Fruit fly (Drosophila melanogaster) ovary, adult (tissue): ENCODE results near the gene Stim.

Experiments used
- CG17801 ChIP-seq: fragments of 200-800 bp; optimal IDR thresholded peaks from 2 replicates; lab custom pipeline; 2019; ENCODE audit warnings: missing biosample characterization, mild to moderate bottlenecking, missing genetic modification characterization, moderate library complexity; ENCODE audit not compliant: partially characterized antibody

Gene Stim

DNA sequence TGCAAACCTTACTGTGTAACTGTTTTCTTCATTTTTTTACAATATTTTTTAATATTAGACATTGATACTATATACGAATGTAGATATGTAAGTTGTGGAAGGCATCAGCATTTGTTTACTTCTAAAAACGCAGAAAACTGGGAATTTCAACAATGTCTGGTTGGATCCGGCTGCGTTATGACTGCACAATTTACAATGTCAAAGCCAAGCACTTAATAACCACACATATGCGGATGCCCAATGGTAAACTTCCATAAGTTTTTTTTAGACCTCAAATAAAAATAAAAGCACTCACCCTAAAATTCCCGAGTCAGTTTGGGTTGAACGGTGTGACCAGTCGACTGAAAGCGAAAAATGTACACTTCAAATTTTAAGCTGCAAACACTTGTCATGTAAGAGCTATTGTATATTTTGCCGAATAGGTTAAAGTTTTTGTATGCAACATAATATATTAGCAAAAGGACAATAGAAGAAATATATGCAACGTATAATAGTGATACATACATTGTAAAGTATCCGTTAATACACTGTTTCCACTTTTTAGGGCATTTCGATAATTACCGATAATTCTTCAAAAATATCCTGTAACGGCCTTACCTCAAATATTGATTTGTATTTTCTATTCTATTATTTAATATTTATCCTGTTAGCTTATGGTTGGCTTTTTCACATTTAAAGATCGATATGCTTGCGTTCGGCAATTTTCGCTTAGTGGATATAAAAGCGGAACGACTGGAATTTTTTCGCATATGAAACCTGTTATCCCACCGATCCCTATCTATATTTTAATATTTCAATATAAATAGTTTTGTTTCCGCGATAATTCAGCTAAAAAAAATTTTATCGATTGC lies at the start of gene Stim:
Gene Stim (minus strand): TSS at position 347 of the 851 bp plus-strand sequence.
- TF ChIP-seq CG17801 (GFP tag; lab: Kevin White, UChicago) = no peak

DNA sequence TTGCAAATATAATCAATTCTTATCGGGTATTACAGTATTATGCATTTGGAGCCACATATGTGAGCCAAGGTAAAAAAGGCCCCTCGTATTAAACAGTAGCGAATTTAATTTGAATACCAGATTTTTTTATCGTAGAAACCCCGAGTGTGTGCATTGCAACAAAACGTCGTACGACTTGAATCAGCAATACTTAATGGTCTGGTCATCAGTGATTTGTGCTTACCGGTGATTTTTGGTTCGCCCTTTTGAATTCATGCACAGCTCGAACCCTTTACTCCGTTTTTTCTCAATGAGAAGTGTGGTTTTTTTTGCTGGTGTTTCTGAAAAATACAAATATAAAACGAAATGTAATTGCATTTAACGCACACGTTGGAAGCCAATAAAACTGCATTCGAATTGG lies 49.4 kb upstream of the Stim start:
- TF ChIP-seq CG17801 (GFP tag; lab: Kevin White, UChicago) = no peak

DNA sequence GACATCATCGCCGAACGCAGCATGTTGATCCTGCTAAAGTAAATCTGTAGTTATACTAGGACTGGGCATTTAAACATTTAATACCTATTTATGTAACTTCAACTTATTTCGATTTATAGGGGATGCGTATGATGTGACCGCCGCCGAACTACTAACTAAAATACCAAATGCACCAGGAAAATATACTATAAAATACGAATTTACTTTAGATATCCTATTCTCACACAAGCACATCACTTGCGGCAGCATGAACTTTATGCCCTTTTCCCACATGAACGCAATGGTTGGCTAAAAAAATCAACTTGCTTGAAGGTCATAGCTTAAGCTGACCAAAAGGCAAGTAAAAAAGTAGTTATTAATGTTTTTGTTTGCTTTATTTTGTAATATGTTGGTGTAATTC lies 46.4 kb upstream of the Stim start, which contains the start of gene ND-20:
Gene ND-20 (minus strand): TSS at position 155 of the 400 bp plus-strand sequence.
- no peak for TF ChIP-seq CG17801 (GFP tag; lab: Kevin White, UChicago)

DNA sequence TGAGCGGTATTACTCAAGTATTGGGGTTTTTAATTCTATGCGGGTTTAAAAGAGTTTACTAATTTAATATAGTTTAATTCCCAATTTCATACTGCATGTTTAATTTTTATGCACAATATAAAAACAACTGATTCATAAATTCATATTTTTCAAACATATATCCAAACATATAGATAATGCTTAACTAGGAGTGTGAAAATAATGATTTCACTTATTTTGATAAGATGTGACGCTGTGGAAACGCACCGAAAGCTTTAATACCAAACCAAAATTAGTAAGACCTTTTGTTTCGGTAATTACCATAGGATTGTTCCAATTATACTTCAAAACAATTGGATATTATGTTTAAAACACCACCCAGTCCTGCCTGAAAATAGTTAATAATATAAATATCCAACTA lies 43.2 kb upstream of the Stim start, which contains the start of gene Slc25A46a:
Gene Slc25A46a (plus strand): TSS at position 272 of the 400 bp plus-strand sequence.
- no peak for TF ChIP-seq CG17801 (GFP tag; lab: Kevin White, UChicago)

DNA sequence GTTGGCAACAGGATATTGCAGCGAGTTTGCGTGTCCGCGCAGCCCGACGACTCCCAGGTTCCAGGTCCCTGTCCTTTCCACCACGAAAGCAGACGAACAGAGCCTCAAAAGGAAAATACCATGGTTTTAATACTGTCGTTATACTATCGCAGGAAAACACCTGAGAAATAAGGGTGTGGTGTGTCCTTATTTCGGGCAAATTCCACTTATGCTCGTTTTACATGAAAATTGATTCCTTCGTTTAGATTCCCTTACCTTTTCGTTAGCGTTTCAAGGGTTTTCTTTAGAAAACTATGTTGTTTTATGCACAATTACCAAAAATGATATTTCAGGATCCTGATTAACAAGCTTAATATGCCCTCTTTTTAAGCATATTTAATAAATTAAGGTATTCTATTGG lies 42.6 kb upstream of the Stim start, which contains the start of gene Cep164:
Gene Cep164 (minus strand): TSS at position 101 of the 400 bp plus-strand sequence.
- TF ChIP-seq CG17801 (GFP tag; lab: Kevin White, UChicago) = no peak

dm6 chrX:15976568-15976967 lies 36.3 kb upstream of the Stim start, which contains the start of gene CG42766:
Gene CG42766, plus strand, starts transcription at chrX:15976868.
- no peak for TF ChIP-seq CG17801 (GFP tag; lab: Kevin White, UChicago)

DNA sequence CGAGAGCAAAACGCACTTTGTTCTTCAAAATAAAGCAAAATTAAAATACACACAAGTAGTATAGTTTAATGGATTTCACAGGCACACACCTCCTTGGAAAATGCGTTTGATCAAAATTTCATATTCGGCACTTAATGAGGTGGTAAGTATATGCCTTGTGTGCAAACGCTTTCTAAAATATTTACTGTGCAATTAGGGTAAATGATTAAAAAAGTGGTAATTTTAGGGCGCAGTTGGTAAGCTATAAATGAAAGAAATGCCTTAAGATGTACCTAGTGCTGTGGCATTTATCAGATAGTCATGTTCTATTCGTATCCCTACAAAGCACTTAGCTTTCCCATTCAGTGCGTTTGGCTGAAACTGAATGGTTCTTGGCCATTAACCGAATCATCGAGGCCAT lies 33.9 kb upstream of the Stim start, which contains the start of gene Or13a:
Gene Or13a (plus strand): TSS at position 301 of the 400 bp plus-strand sequence.
- no peak for TF ChIP-seq CG17801 (GFP tag; lab: Kevin White, UChicago)

- TF ChIP-seq CG17801 (GFP tag; lab: Kevin White, UChicago) = no peak
Observed at dm6 chrX:15973157-15973774, 33.0 kb upstream of the Stim start, which contains the start of gene mmd. Gene mmd, minus strand, starts transcription at chrX:15973159.

DNA sequence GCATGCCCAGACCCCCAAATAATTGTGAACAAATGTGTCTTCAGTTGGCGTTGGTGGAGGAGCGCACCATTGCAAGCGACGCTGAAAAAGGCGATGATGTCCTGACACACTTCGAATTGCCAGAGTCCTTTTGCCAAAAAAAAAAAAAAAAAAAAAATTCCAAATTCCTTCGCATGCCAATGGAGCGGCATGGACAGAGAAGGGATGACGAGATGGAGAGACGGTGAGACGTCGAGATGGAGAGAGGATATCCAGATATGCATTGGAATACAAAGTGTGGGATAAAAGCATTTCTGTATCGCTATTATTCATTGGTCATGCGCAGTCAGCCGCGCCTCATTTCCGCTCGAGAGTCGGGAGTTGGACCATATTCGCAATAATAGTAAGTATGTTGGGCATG lies 31.3 kb upstream of the Stim start:
- no peak for TF ChIP-seq CG17801 (GFP tag; lab: Kevin White, UChicago)

- no peak for TF ChIP-seq CG17801 (GFP tag; lab: Kevin White, UChicago)
Observed at dm6 chrX:15969577-15969976, 29.3 kb upstream of the Stim start.

DNA sequence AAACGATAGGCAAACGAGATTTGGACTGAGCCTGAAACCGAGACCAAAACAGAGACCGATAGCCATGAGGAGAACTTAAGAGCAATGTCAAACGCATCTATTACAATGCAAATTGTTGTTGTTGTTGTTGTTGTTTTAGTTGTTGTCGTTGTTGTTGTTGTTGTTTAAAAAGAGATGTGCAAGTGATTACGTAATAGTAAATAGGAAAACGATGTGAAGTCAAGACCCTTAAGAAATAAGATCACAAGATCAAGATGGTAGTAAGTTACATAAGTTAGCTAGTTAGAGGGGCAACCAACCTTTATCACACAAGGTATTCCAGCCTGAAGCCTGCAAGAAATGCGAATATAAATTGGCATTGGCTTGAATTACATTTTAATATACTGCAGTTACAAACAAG lies 9.8 kb upstream of the Stim start:
- TF ChIP-seq CG17801 (GFP tag; lab: Kevin White, UChicago) = no peak

DNA sequence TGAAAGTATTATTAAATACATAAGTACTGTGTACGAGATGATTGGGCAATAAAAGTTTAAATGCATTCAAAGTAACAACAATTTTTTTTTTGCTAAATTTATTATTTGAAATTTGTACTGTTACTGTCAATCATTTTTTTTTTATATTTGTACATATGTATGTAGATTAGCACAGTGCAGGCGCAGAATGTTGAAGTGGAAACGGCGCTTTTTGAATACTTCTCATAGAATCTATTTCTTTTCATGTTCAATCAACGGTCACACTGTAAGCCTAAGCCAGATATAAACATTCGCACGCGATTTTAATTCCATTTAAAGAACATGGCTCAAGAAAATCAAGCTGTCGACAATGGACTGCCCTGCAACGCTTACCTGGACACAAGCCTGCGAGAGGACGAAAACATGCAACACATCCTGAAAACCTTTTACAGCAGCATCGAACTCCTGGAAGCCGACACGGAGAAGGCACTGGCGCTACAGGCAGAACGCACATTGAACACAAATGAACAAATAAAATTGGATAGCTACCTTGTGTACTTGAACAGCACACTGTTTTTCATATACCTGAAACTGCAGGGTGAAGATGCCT lies 4.6 kb upstream of the Stim start, which contains the start of gene Rrp47:
Gene Rrp47 (plus strand): TSS at position 163 of the 589 bp plus-strand sequence.
- no peak for TF ChIP-seq CG17801 (GFP tag; lab: Kevin White, UChicago)

dm6 chrX:15941527-15941926 lies 1.3 kb upstream of the Stim start:
- no peak for TF ChIP-seq CG17801 (GFP tag; lab: Kevin White, UChicago)

DNA sequence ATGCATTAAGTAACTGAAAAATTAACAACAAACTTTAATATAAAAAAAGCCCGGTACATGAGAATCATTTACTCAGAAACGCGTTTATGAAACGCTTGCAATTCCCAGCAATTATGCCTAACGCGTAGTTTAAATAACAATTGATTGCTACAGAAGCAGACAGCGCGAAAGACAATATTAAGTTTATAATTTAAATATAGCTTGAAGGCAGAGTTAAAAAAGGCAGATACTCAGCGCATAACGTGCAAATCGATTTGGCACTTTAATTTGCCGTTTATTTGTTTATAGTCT lies 650 bp upstream of the Stim start, which contains the start of gene CG8924:
Gene CG8924 (plus strand): TSS at position 122 of the 291 bp plus-strand sequence.
- TF ChIP-seq CG17801 (GFP tag; lab: Kevin White, UChicago) = no peak

- no peak for TF ChIP-seq CG17801 (GFP tag; lab: Kevin White, UChicago)
Observed at dm6 chrX:15934226-15934547, 6.1 kb downstream of the Stim start.
